Fruit fly (Drosophila melanogaster): Measurements from ENCODE around the gene CG13117.

The CG13117 gene

dm6 chr2L:9700454-9700853 is 36.0 kb upstream of the CG13117 start, which contains the start of gene pelo (continued):
- TF ChIP-seq Eip75B (GFP tag; optimal IDR thresholded peaks at IDR 0.05) (peak; percentile 10), cyc (GFP tag; optimal IDR thresholded peaks at IDR 0.05) (peak; percentile 39), Ets96B (tag; optimal IDR thresholded peaks at IDR 0.05) (peak; percentile 53), CG8119 (GFP tag; IDR thresholded peaks at IDR 0.05) (peak; percentile 53; the same call in 1 of the 3 replicates), Hr4 (GFP tag; optimal IDR thresholded peaks at IDR 0.05) (peak; percentile 27), CG9139 (GFP tag; optimal IDR thresholded peaks at IDR 0.05) (no peak), CG6792 (GFP tag; optimal IDR thresholded peaks at IDR 0.05) (peak; percentile 38), lz (GFP tag; optimal IDR thresholded peaks at IDR 0.05) (peak; percentile 45), salr (GFP tag; optimal IDR thresholded peaks at IDR 0.05) (no peak), dsx (GFP tag; optimal IDR thresholded peaks at IDR 0.05; ENCODE audit: poor library complexity, severe bottlenecking) (peak; percentile 7), svp (GFP tag) (peak; percentile 88), fkh (GFP tag; optimal IDR thresholded peaks at IDR 0.05) (peak; percentile 41), CG11902 (GFP tag; optimal IDR thresholded peaks at IDR 0.05) (no peak), CG16779 (tag; optimal IDR thresholded peaks at IDR 0.05) (no peak), Sox15 (GFP tag; optimal IDR thresholded peaks at IDR 0.05) (no peak), Blimp-1 (GFP tag; optimal IDR thresholded peaks at IDR 0.05) (no peak), eg (GFP tag; IDR thresholded peaks at IDR 0.05) (no peak), dac (GFP tag; optimal IDR thresholded peaks at IDR 0.05) (no peak), CG11762 (GFP tag; optimal IDR thresholded peaks at IDR 0.05; ENCODE audit: insufficient read depth) (peak; percentile 9), topi (GFP tag; optimal IDR thresholded peaks at IDR 0.05) (peak; percentile 38), CG6808 (GFP tag; optimal IDR thresholded peaks at IDR 0.05) (no peak)

- TF ChIP-seq cyc (GFP tag; optimal IDR thresholded peaks at IDR 0.05) (no peak), fkh (GFP tag; optimal IDR thresholded peaks at IDR 0.05) (peak; percentile 25)
These were observed 33.4 kb upstream of the CG13117 start for dm6 chr2L:9703000-9703399.

dm6 chr2L:9704343-9704742 is 32.1 kb upstream of the CG13117 start:
- TF ChIP-seq CG8119 (GFP tag; IDR thresholded peaks at IDR 0.05) = 0 out of 3 replicates have a peak, but pooled peaks have one; percentile 14
- peak in 1 of 2 experiments; percentile 76 for TF ChIP-seq ss (GFP tag; optimal IDR thresholded peaks at IDR 0.05)
- TF ChIP-seq CG6163 (GFP tag; IDR thresholded peaks at IDR 0.05) = 0 out of 3 replicates have a peak, but pooled peaks have one; percentile 36
- peak; percentile 1 for TF ChIP-seq CG6276 (GFP tag; optimal IDR thresholded peaks at IDR 0.05)
- peak; percentile 43 for TF ChIP-seq dsx (GFP tag; optimal IDR thresholded peaks at IDR 0.05; ENCODE audit: poor library complexity, severe bottlenecking)
- no peak for TF ChIP-seq Gug (GFP tag; IDR thresholded peaks at IDR 0.05)
- TF ChIP-seq Ets96B (tag; optimal IDR thresholded peaks at IDR 0.05) = no peak
- peak; percentile 27; the same call in 1 of the 3 replicates for TF ChIP-seq eg (GFP tag; IDR thresholded peaks at IDR 0.05)
- no peak for TF ChIP-seq dac (GFP tag; optimal IDR thresholded peaks at IDR 0.05)
- TF ChIP-seq svp (GFP tag) = no peak
- TF ChIP-seq fd59A (GFP tag; optimal IDR thresholded peaks at IDR 0.05) = no peak
- no peak for TF ChIP-seq spab (GFP tag; optimal IDR thresholded peaks at IDR 0.05)

- TF ChIP-seq CG6163 (GFP tag; IDR thresholded peaks at IDR 0.05) (no peak), Sox14 (GFP tag; optimal IDR thresholded peaks at IDR 0.05) (no peak), esn (GFP tag; optimal IDR thresholded peaks at IDR 0.05) (no peak), achi (GFP tag; optimal IDR thresholded peaks at IDR 0.05) (no peak), CG6792 (GFP tag; optimal IDR thresholded peaks at IDR 0.05) (no peak), Blimp-1 (GFP tag; optimal IDR thresholded peaks at IDR 0.05) (no peak)
These were observed 31.2 kb upstream of the CG13117 start for dm6 chr2L:9705291-9705690.

- TF ChIP-seq CG16779 (tag; optimal IDR thresholded peaks at IDR 0.05) (peak; percentile 36), salr (GFP tag; optimal IDR thresholded peaks at IDR 0.05) (no peak), CG4318 (GFP tag; optimal IDR thresholded peaks at IDR 0.05) (no peak), CG8319 (GFP tag; optimal IDR thresholded peaks at IDR 0.05) (no peak), Hr38 (GFP tag; optimal IDR thresholded peaks at IDR 0.05) (no peak), net (GFP tag; optimal IDR thresholded peaks at IDR 0.05) (peak; percentile 40), cyc (GFP tag; optimal IDR thresholded peaks at IDR 0.05) (no peak), CG10669 (GFP tag; optimal IDR thresholded peaks at IDR 0.05) (no peak), CG34406 (GFP tag; optimal IDR thresholded peaks at IDR 0.05) (no peak), topi (GFP tag; optimal IDR thresholded peaks at IDR 0.05) (peak; percentile 15), dsx (GFP tag; optimal IDR thresholded peaks at IDR 0.05; ENCODE audit: poor library complexity, severe bottlenecking) (peak; percentile 75), Eip78C (GFP tag) (peak; percentile 69), vri (GFP tag; optimal IDR thresholded peaks at IDR 0.05) (peak; percentile 39), esn (GFP tag; optimal IDR thresholded peaks at IDR 0.05) (peak; percentile 1), Hr39 (GFP tag; optimal IDR thresholded peaks at IDR 0.05) (no peak), Eip75B (GFP tag; optimal IDR thresholded peaks at IDR 0.05) (no peak), fd85E (GFP tag; optimal IDR thresholded peaks at IDR 0.05) (peak; percentile 3), spab (GFP tag; optimal IDR thresholded peaks at IDR 0.05) (no peak), Ets21C (GFP tag; optimal IDR thresholded peaks at IDR 0.05) (no peak), CG15336 (GFP tag; IDR thresholded peaks at IDR 0.05) (peak; percentile 21; the same call in 1 of the 2 replicates)
These were observed 30.6 kb upstream of the CG13117 start, which contains the start of gene CG31710 for dm6 chr2L:9705872-9706317. CG31710 (minus strand) TSS chr2L:9705954.
